Fruit fly (Drosophila melanogaster): ENCODE data around the gene glo.

- TF ChIP-seq brk (GFP tag; optimal IDR thresholded peaks at IDR 0.05) (no peak), psq (GFP tag; optimal IDR thresholded peaks at IDR 0.05) (no peak), Abd-B (GFP tag; optimal IDR thresholded peaks at IDR 0.05) (no peak), tai (GFP tag; optimal IDR thresholded peaks at IDR 0.05) (no peak), Vsx2 (GFP tag; optimal IDR thresholded peaks at IDR 0.05; ENCODE audit: partially characterized antibody) (no peak), h (GFP tag; optimal IDR thresholded peaks at IDR 0.05) (no peak), br (GFP tag; optimal IDR thresholded peaks at IDR 0.05) (no peak), sv (GFP tag; optimal IDR thresholded peaks at IDR 0.05) (no peak), fru (GFP tag; optimal IDR thresholded peaks at IDR 0.05) (no peak), lola (GFP tag; optimal IDR thresholded peaks at IDR 0.05) (no peak), CrebA (GFP tag; optimal IDR thresholded peaks at IDR 0.05; ENCODE audit: borderline replicate concordance) (no peak), CG32264 (GFP tag; optimal IDR thresholded peaks at IDR 0.05) (no peak), GATAd (GFP tag; optimal IDR thresholded peaks at IDR 0.05) (no peak), CG9705 (GFP tag; optimal IDR thresholded peaks at IDR 0.05) (no peak)
Measured at dm6 chr3R:11770733-11771132, 48.5 kb downstream of the glo start.

Data from whole organism, wandering third instar larva.